Fruit fly (Drosophila melanogaster) whole organism, embryonic: Measurements from ENCODE around the gene yrt.
A peak's percentile ranks its signal among the peaks of the same experiment; 100 is the strongest.

Experiments used
- Abd-B ChIP-seq: fragments of 200-800 bp; sonication (Bioruptor generic); optimal IDR thresholded peaks from 2 replicates; lab custom pipeline; 2018; ENCODE audit warnings: missing biosample characterization, mild to moderate bottlenecking, missing genetic modification characterization, moderate library complexity
- B-H2 ChIP-seq: fragments of 200-800 bp; sonication (Bioruptor generic); optimal IDR thresholded peaks from 2 replicates; lab custom pipeline; 2018; ENCODE audit warnings: missing biosample characterization, mild to moderate bottlenecking, missing genetic modification characterization
- Blimp-1 ChIP-seq: fragments of 200-800 bp; sonication (Bioruptor generic); optimal IDR thresholded peaks from 3 replicates; lab custom pipeline; 2018; ENCODE audit warnings: missing biosample characterization, missing genetic modification characterization, mild to moderate bottlenecking, moderate library complexity, missing genetic modification reagents
- CG10654 ChIP-seq: fragments of 200-800 bp; sonication (Bioruptor generic); optimal IDR thresholded peaks from 2 replicates; lab custom pipeline; 2016; ENCODE audit warnings: missing biosample characterization, missing genetic modification characterization
- CG11560 ChIP-seq: fragments of 200-800 bp; sonication (Bioruptor generic); IDR thresholded peaks from 3 replicates; pipeline ENCODE4 v1.3.6; 2022; ENCODE audit warnings: missing biosample characterization, missing genetic modification characterization
- CG1233 ChIP-seq: fragments of 200-800 bp; sonication (Bioruptor generic); optimal IDR thresholded peaks from 4 replicates; lab custom pipeline; 2018; ENCODE audit warnings: missing biosample characterization, mild to moderate bottlenecking, missing genetic modification characterization
- CG12942 ChIP-seq: fragments of 200-800 bp; sonication (Bioruptor generic); optimal IDR thresholded peaks from 3 replicates; lab custom pipeline; 2016; ENCODE audit warnings: missing biosample characterization, missing genetic modification characterization
- CG14710 ChIP-seq: fragments of 200-800 bp; sonication (Bioruptor generic); optimal IDR thresholded peaks from 3 replicates; lab custom pipeline; 2019; ENCODE audit warnings: missing biosample characterization, mild to moderate bottlenecking, missing genetic modification characterization, moderate library complexity
- CG1647 ChIP-seq: fragments of 200-800 bp; sonication (Bioruptor generic); optimal IDR thresholded peaks from 3 replicates; lab custom pipeline; 2016; ENCODE audit warnings: missing biosample characterization, missing genetic modification characterization
- CG16863 ChIP-seq: fragments of 200-800 bp; sonication (Bioruptor generic); optimal IDR thresholded peaks from 3 replicates; lab custom pipeline; 2016; ENCODE audit warnings: missing biosample characterization, missing genetic modification characterization
- CG17328 ChIP-seq: fragments of 200-800 bp; sonication (Bioruptor generic); IDR thresholded peaks from 2 replicates; pipeline ENCODE4 v1.3.6; 2022; ENCODE audit warnings: missing biosample characterization, missing genetic modification characterization
- CG17385 ChIP-seq: fragments of 200-800 bp; sonication (Bioruptor generic); optimal IDR thresholded peaks from 3 replicates; lab custom pipeline; 2018; ENCODE audit warnings: missing biosample characterization, mild to moderate bottlenecking, missing genetic modification characterization
- CG2116 ChIP-seq: fragments of 200-800 bp; sonication (Bioruptor generic); optimal IDR thresholded peaks from 3 replicates; lab custom pipeline; 2018; ENCODE audit warnings: missing biosample characterization, mild to moderate bottlenecking, missing genetic modification characterization
- CG34224 ChIP-seq: fragments of 200-800 bp; sonication (Bioruptor generic); IDR thresholded peaks from 3 replicates; pipeline ENCODE4 v1.3.6; 2022; ENCODE audit warnings: missing biosample characterization, missing genetic modification characterization; ENCODE audit not compliant: partially characterized antibody
- CG4820 ChIP-seq: fragments of 200-800 bp; sonication (Bioruptor generic); optimal IDR thresholded peaks from 3 replicates; lab custom pipeline; 2016; ENCODE audit warnings: missing biosample characterization, missing genetic modification characterization
- CG9797 ChIP-seq: fragments of 200-800 bp; sonication (Bioruptor generic); optimal IDR thresholded peaks from 3 replicates; lab custom pipeline; 2018; ENCODE audit warnings: missing biosample characterization, mild to moderate bottlenecking, missing genetic modification characterization
- Dip3 ChIP-seq: fragments of 200-800 bp; sonication (Bioruptor generic); optimal IDR thresholded peaks from 3 replicates; lab custom pipeline; 2016; ENCODE audit warnings: missing biosample characterization, missing genetic modification characterization
- Dp ChIP-seq: fragments of 200-800 bp; sonication (Bioruptor generic); optimal IDR thresholded peaks from 2 replicates; lab custom pipeline; 2018; ENCODE audit warnings: missing biosample characterization, mild to moderate bottlenecking, missing genetic modification characterization, moderate library complexity
- GATAe ChIP-seq: fragments of 200-800 bp; sonication (Bioruptor generic); conservative IDR thresholded peaks from 2 replicates; pipeline ENCODE4 v1.3.6; 2022; ENCODE audit warnings: missing biosample characterization, missing genetic modification characterization
- HLH3B ChIP-seq: fragments of 200-800 bp; sonication (Bioruptor generic); IDR thresholded peaks from 2 replicates; pipeline ENCODE4 v1.3.6; 2022; ENCODE audit warnings: missing biosample characterization, missing genetic modification characterization
- Hand ChIP-seq: fragments of 200-800 bp; sonication (Bioruptor generic); optimal IDR thresholded peaks from 2 replicates; lab custom pipeline; 2017; ENCODE audit warnings: mild to moderate bottlenecking, missing biosample characterization, missing genetic modification reagents, missing genetic modification characterization
- HmgD ChIP-seq: fragments of 200-800 bp; sonication (Bioruptor generic); optimal IDR thresholded peaks from 3 replicates; lab custom pipeline; 2016; ENCODE audit warnings: missing biosample characterization, missing genetic modification characterization
- Hr78 ChIP-seq, 2 experiments: fragments of 200-800 bp in 1 of 2; fragments of >200 bp in 1 of 2; sonication (Bioruptor generic) in 1 of 2; optimal IDR thresholded peaks; 2 replicates each; lab custom pipeline; 2017 to 2019; ENCODE audit warnings: missing biosample characterization in 2 of 2, missing genetic modification characterization in 2 of 2, mild to moderate bottlenecking in 1 of 2, moderate library complexity in 1 of 2
- Med ChIP-seq: fragments of 200-800 bp; sonication (Bioruptor generic); peaks from one replicate; lab custom pipeline; 2016; ENCODE audit warnings: missing biosample characterization, missing genetic modification characterization, mild to moderate bottlenecking, inconsistent platforms, moderate library complexity
- NC2β ChIP-seq: fragments of 200-800 bp; sonication (Bioruptor generic); optimal IDR thresholded peaks from 2 replicates; lab custom pipeline; 2016; ENCODE audit warnings: missing biosample characterization, missing genetic modification characterization
- NFAT ChIP-seq: fragments of 200-800 bp; sonication (Bioruptor generic); IDR thresholded peaks from 2 replicates; pipeline ENCODE4 v1.3.6; 2022; ENCODE audit warnings: missing biosample characterization, missing genetic modification characterization
- Nf-YA ChIP-seq: fragments of 200-800 bp; sonication (Bioruptor generic); IDR thresholded peaks from 2 replicates; pipeline ENCODE4 v1.3.6; 2022; ENCODE audit warnings: missing biosample characterization, missing genetic modification characterization
- Side ChIP-seq: fragments of 200-800 bp; sonication (Bioruptor generic); optimal IDR thresholded peaks from 2 replicates; lab custom pipeline; 2016; ENCODE audit warnings: missing biosample characterization, missing genetic modification characterization
- Sry-β ChIP-seq: fragments of 200-800 bp; sonication (Bioruptor generic); optimal IDR thresholded peaks from 2 replicates; lab custom pipeline; 2018; ENCODE audit warnings: missing biosample characterization, mild to moderate bottlenecking, missing genetic modification characterization, moderate library complexity
- amos ChIP-seq: fragments of 200-800 bp; sonication (Bioruptor generic); IDR thresholded peaks from 2 replicates; pipeline ENCODE4 v1.3.6; 2022; ENCODE audit warnings: missing biosample characterization, missing genetic modification characterization; ENCODE audit not compliant: partially characterized antibody
- ara ChIP-seq: fragments of 200-800 bp; sonication (Bioruptor generic); IDR thresholded peaks from 2 replicates; pipeline ENCODE4 v1.3.6; 2022; ENCODE audit warnings: missing biosample characterization, missing genetic modification characterization
- bbx ChIP-seq: fragments of 200-800 bp; sonication (Bioruptor generic); IDR thresholded peaks from 2 replicates; pipeline ENCODE4 v1.3.6; 2022; ENCODE audit warnings: missing biosample characterization, missing genetic modification characterization; ENCODE audit not compliant: partially characterized antibody
- br ChIP-seq: fragments of >200 bp; optimal IDR thresholded peaks from 2 replicates; lab custom pipeline; 2017
- cg ChIP-seq: fragments of 200-800 bp; sonication (Bioruptor generic); optimal IDR thresholded peaks from 3 replicates; lab custom pipeline; 2019; ENCODE audit warnings: missing biosample characterization, mild to moderate bottlenecking, missing genetic modification characterization, moderate library complexity
- crp ChIP-seq, 2 experiments: fragments of 200-800 bp; sonication (Bioruptor generic); optimal IDR thresholded peaks; 2 replicates in 1 of 2; 3 replicates in 1 of 2; lab custom pipeline; 2017; ENCODE audit warnings: missing biosample characterization in 2 of 2, missing genetic modification characterization in 2 of 2, mild to moderate bottlenecking in 1 of 2, moderate library complexity in 1 of 2
- danr ChIP-seq: fragments of 200-800 bp; sonication (Bioruptor generic); IDR thresholded peaks from 2 replicates; pipeline ENCODE4 v1.3.6; 2022; ENCODE audit warnings: missing biosample characterization, missing genetic modification characterization
- emc ChIP-seq: fragments of 200-800 bp; sonication (Bioruptor generic); optimal IDR thresholded peaks from 2 replicates; lab custom pipeline; 2016; ENCODE audit warnings: missing biosample characterization, missing genetic modification characterization
- fd102C ChIP-seq: fragments of 200-800 bp; sonication (Bioruptor generic); optimal IDR thresholded peaks from 2 replicates; lab custom pipeline; 2018; ENCODE audit warnings: missing biosample characterization, mild to moderate bottlenecking, missing genetic modification characterization, moderate library complexity
- ftz-f1 ChIP-seq: fragments of 200-800 bp; sonication (Bioruptor generic); optimal IDR thresholded peaks from 2 replicates; lab custom pipeline; 2016; ENCODE audit warnings: missing biosample characterization, missing genetic modification characterization
- gt ChIP-seq: fragments of 200-800 bp; sonication (Bioruptor generic); IDR thresholded peaks from 2 replicates; pipeline ENCODE4 v1.3.6; 2022; ENCODE audit warnings: missing biosample characterization, missing genetic modification characterization
- kah ChIP-seq: fragments of 200-800 bp; sonication (Bioruptor generic); optimal IDR thresholded peaks from 2 replicates; lab custom pipeline; 2018; ENCODE audit warnings: missing biosample characterization, mild to moderate bottlenecking, missing genetic modification characterization
- onecut ChIP-seq: fragments of 200-800 bp; sonication (Bioruptor generic); IDR thresholded peaks from 2 replicates; pipeline ENCODE4 v1.3.6; 2022; ENCODE audit warnings: missing biosample characterization, missing genetic modification characterization
- peb ChIP-seq: fragments of 200-800 bp; sonication (Bioruptor generic); IDR thresholded peaks from 2 replicates; pipeline ENCODE4 v1.3.6; 2022; ENCODE audit warnings: missing biosample characterization, missing genetic modification characterization
- pros ChIP-seq: fragments of 200-800 bp; sonication (Bioruptor generic); optimal IDR thresholded peaks from 3 replicates; lab custom pipeline; 2019; ENCODE audit warnings: missing biosample characterization, mild to moderate bottlenecking, missing genetic modification characterization, moderate library complexity
- psq ChIP-seq: fragments of 200-800 bp; sonication (Bioruptor generic); optimal IDR thresholded peaks from 2 replicates; lab custom pipeline; 2017; ENCODE audit warnings: missing biosample characterization, missing genetic modification characterization
- sens ChIP-seq: fragments of 200-800 bp; sonication (Bioruptor generic); peaks from one replicate; lab custom pipeline; 2016; ENCODE audit warnings: missing biosample characterization, missing genetic modification characterization
- shn ChIP-seq: fragments of 200-800 bp; sonication (Bioruptor generic); optimal IDR thresholded peaks from 3 replicates; lab custom pipeline; 2016; ENCODE audit warnings: missing biosample characterization, missing genetic modification characterization
- ssp ChIP-seq: fragments of 200-800 bp; sonication (Bioruptor generic); IDR thresholded peaks from 2 replicates; pipeline ENCODE4 v1.3.6; 2022; ENCODE audit warnings: missing biosample characterization, missing genetic modification characterization
- twi ChIP-seq: fragments of 200-800 bp; optimal IDR thresholded peaks from 2 replicates; lab custom pipeline; 2019; ENCODE audit warnings: missing biosample characterization, mild to moderate bottlenecking, missing genetic modification characterization, moderate library complexity
- vfl ChIP-seq: fragments of 200-800 bp; sonication (Bioruptor generic); optimal IDR thresholded peaks from 2 replicates; lab custom pipeline; 2016; ENCODE audit warnings: missing biosample characterization, missing genetic modification characterization

Gene yrt

dm6 chr3R:13428341-13429040 is 6.3 kb downstream of the yrt start (continued):
- TF ChIP-seq bbx (GFP tag; lab: Robert Waterston, UW): no peak
- no peak for TF ChIP-seq emc (GFP tag; lab: Kevin White, UChicago)
- TF ChIP-seq Nf-YA (GFP tag; lab: Robert Waterston, UW): peak; percentile 46; the same call in 1 of the 2 replicates
- peak; percentile 80 for TF ChIP-seq Blimp-1
- TF ChIP-seq CG14710 (tag; lab: Kevin White, UChicago): peak; percentile 69
- no peak for TF ChIP-seq ftz-f1 (GFP tag; lab: Kevin White, UChicago)
- no peak for TF ChIP-seq CG34224
- no peak for TF ChIP-seq GATAe
- no peak for TF ChIP-seq vfl (GFP tag; lab: Kevin White, UChicago)
- TF ChIP-seq CG2116 (GFP tag; lab: Kevin White, UChicago): peak; percentile 10
- peak; percentile 71 for TF ChIP-seq CG17328
- TF ChIP-seq ssp (GFP tag; lab: Robert Waterston, UW): 0 out of 2 replicates have a peak, but pooled peaks have one; percentile 43
- peak; percentile 25 for TF ChIP-seq shn (GFP tag; lab: Kevin White, UChicago)
- no peak for TF ChIP-seq gt
- TF ChIP-seq peb: no peak
- peak in 1 of 2 experiments; percentile 40 for TF ChIP-seq Hr78 (GFP tag; optimal IDR thresholded peaks at IDR 0.05; lab: Kevin White, UChicago)
- TF ChIP-seq psq (GFP tag; lab: Kevin White, UChicago): no peak
- peak; percentile 58 for TF ChIP-seq CG17385
- TF ChIP-seq Med: peak; percentile 84
- peak; percentile 12 for TF ChIP-seq CG12942 (GFP tag; lab: Kevin White, UChicago)
- no peak for TF ChIP-seq Sry-β (GFP tag; lab: Kevin White, UChicago)
- TF ChIP-seq br (lab: Kevin White, UChicago): no peak
- peak; percentile 90 for TF ChIP-seq twi (tag; lab: Kevin White, UChicago)
- peak; percentile 64 for TF ChIP-seq CG16863 (GFP tag; lab: Kevin White, UChicago)
- peak; percentile 75 for TF ChIP-seq ara (GFP tag; lab: Robert Waterston, UW)
- TF ChIP-seq amos (GFP tag; lab: Robert Waterston, UW): no peak
- TF ChIP-seq Dp (GFP tag; lab: Kevin White, UChicago): no peak
- TF ChIP-seq sens: peak; percentile 95
- no peak for TF ChIP-seq crp (GFP tag; optimal IDR thresholded peaks at IDR 0.05; lab: Kevin White, UChicago)
- no peak for TF ChIP-seq CG11560 (tag; lab: Robert Waterston, UW)
- TF ChIP-seq pros (GFP tag; lab: Kevin White, UChicago): peak; percentile 73
- TF ChIP-seq CG9797 (GFP tag; lab: Kevin White, UChicago): no peak
- no peak for TF ChIP-seq cg (GFP tag; lab: Kevin White, UChicago)
- peak; percentile 41 for TF ChIP-seq onecut
- peak; percentile 46 for TF ChIP-seq Side
- peak; percentile 24 for TF ChIP-seq NC2β (GFP tag; lab: Kevin White, UChicago)
- peak; percentile 61 for TF ChIP-seq CG1233 (GFP tag; lab: Kevin White, UChicago)
- TF ChIP-seq kah: peak; percentile 47
- TF ChIP-seq CG10654: peak; percentile 46
- TF ChIP-seq NFAT (GFP tag; lab: Robert Waterston, UW): no peak
- TF ChIP-seq CG4820: peak; percentile 63
- peak; percentile 52 for TF ChIP-seq Abd-B
- TF ChIP-seq HLH3B: peak; percentile 81
- TF ChIP-seq Hand (GFP tag; lab: Kevin White, UChicago): no peak
- peak; percentile 30 for TF ChIP-seq Dip3
- no peak for TF ChIP-seq HmgD (GFP tag; lab: Kevin White, UChicago)
- no peak for TF ChIP-seq CG1647
- TF ChIP-seq B-H2 (GFP tag; lab: Kevin White, UChicago): no peak
- peak; percentile 17 for TF ChIP-seq fd102C (GFP tag; lab: Kevin White, UChicago)
- no peak for TF ChIP-seq danr (GFP tag; lab: Robert Waterston, UW)
